Worm (Caenorhabditis elegans): ENCODE measurements around the gene sri-73.

DNA sequence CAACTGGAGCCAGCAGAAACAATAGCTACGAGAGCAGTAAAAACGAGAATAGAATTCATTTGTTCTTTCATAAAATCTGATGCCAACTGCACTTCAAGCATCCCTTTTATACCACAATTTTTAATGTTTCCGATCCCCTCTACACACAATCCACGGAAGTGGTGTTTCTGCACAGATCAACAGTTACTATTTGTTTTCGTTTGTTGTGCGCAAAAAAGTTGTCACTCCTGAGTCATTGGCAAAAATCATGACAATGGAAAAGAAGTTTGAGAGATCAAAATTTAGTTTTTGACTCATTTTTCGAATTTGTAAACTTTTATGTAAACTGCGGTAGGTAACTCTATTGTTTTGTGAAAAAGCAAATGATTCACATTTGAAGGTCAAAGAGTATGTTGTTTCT is 38.2 kb upstream of the sri-73 start, which contains the start of gene srlf-37:
- no peak for TF ChIP-seq med-1 (GFP tag; optimal IDR thresholded peaks at IDR 0.05; ENCODE audit: insufficient read depth)
- no peak for TF ChIP-seq ref-1 (GFP tag; conservative IDR thresholded peaks at IDR 0.05)
- no peak for TF ChIP-seq ztf-29 (GFP tag; IDR thresholded peaks at IDR 0.05)
- TF ChIP-seq tab-1 (GFP tag; IDR thresholded peaks at IDR 0.05): no peak
- TF ChIP-seq T22C8.4 (GFP tag; IDR thresholded peaks at IDR 0.05): no peak
- no peak for TF ChIP-seq flt-1 (GFP tag; IDR thresholded peaks at IDR 0.05)

Measured in whole organism, midembryonic.